Worm (Caenorhabditis elegans) whole organism, young adult: ENCODE measurements around the gene C06E4.5.

Source experiments
- B0035.1 ChIP-seq: sonication (generic microtip); optimal IDR thresholded peaks from 2 replicates; lab custom pipeline; 2016; ENCODE audit warnings: missing genetic modification characterization, mild to moderate bottlenecking, missing compliant biosample characterization, missing genotype, missing genetic modification reagents
- F57A8.1 ChIP-seq: fragments of 200-800 bp; sonication (Bioruptor generic); optimal IDR thresholded peaks from 2 replicates; lab custom pipeline; 2018; ENCODE audit warnings: mild to moderate bottlenecking, missing genetic modification characterization, moderate library complexity, missing compliant biosample characterization
- ama-1 ChIP-seq, 3 experiments: fragments of 150-350 bp in 1 of 3; sonication (generic microtip) in 2 of 3; optimal IDR thresholded peaks; 2 replicates each; lab custom pipeline; 2014 to 2018; ENCODE audit warnings: missing biosample characterization in 2 of 3, missing genetic modification characterization in 2 of 3, missing genetic modification reagents in 2 of 3
- aptf-2 ChIP-seq: fragments of 200-800 bp; sonication (Bioruptor generic); conservative IDR thresholded peaks from 2 replicates; pipeline ENCODE4 v1.3.6; 2022; ENCODE audit warnings: missing genetic modification reagents, missing genetic modification characterization, missing compliant biosample characterization
- hmg-20 ChIP-seq: fragments of 200-800 bp; sonication (Bioruptor generic); IDR thresholded peaks from 2 replicates; pipeline ENCODE4 v1.3.6; 2022; ENCODE audit warnings: missing genetic modification reagents, missing genetic modification characterization, missing compliant biosample characterization
- mcd-1 ChIP-seq: fragments of 200-800 bp; sonication (Bioruptor generic); IDR thresholded peaks from 2 replicates; pipeline ENCODE4 v1.3.6; 2022; ENCODE audit warnings: missing genetic modification reagents, missing genetic modification characterization, missing compliant biosample characterization
- nfya-1 ChIP-seq: sonication (generic microtip); optimal IDR thresholded peaks from 2 replicates; lab custom pipeline; 2017; ENCODE audit warnings: antibody characterized with exemption, missing compliant biosample characterization, missing genetic modification characterization, borderline replicate concordance; ENCODE audit not compliant: insufficient read depth
- pha-4 ChIP-seq: fragments of 150-350 bp; sonication (generic microtip); optimal IDR thresholded peaks from 2 replicates; lab custom pipeline; 2014; ENCODE audit warnings: missing biosample characterization, missing genetic modification reagents, missing genetic modification characterization
- snpc-4 ChIP-seq, 5 experiments: fragments of 150-350 bp in 1 of 5; sonication (generic microtip) in 4 of 5; optimal IDR thresholded peaks; 2 replicates each; lab custom pipeline; 2014 to 2018; ENCODE audit warnings: missing genetic modification characterization in 5 of 5, missing biosample characterization in 3 of 5, antibody characterized with exemption in 2 of 5, mild to moderate bottlenecking in 2 of 5, missing compliant biosample characterization in 2 of 5, missing genotype in 2 of 5, moderate library complexity in 2 of 5, missing genetic modification reagents in 1 of 5
- unc-62 ChIP-seq: fragments of 150-350 bp; optimal IDR thresholded peaks from 2 replicates; lab custom pipeline; 2014; ENCODE audit warnings: missing biosample characterization, missing genetic modification reagents, missing genetic modification characterization
- ztf-6 ChIP-seq: fragments of 200-800 bp; sonication (Bioruptor generic); IDR thresholded peaks from 2 replicates; pipeline ENCODE4 v1.3.6; 2022; ENCODE audit warnings: missing genetic modification reagents, missing genetic modification characterization, missing compliant biosample characterization

DNA sequence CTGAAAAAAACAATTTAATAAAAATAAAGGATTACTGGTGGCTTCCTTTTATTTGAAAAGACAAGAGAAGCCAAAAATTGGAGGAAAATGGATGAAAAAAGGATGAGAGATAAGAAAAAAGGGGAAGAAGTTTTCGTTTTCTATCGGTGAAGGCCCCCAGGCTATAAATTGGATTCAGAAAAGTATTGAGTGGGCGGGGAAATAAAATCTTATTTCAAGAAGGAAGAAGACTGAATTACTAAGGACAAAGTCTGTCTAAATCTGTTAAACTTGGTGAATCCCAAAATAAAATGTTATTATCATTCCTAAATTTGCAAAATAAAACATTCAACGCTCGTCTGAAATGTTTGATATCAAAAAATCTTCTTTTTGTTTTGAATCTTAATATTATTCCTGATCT lies 32.7 kb upstream of the C06E4.5 start:
- TF ChIP-seq F57A8.1 (GFP tag; lab: Kevin White, UChicago) (no peak), mcd-1 (GFP tag; lab: Robert Waterston, UW) (no peak), snpc-4 (GFP tag; optimal IDR thresholded peaks at IDR 0.05; lab: Kevin White, UChicago) (no peak), snpc-4 (tag; optimal IDR thresholded peaks at IDR 0.05; lab: Kevin White, UChicago) (no peak), unc-62 (GFP tag; lab: Kevin White, UChicago) (no peak), B0035.1 (tag; lab: Kevin White, UChicago) (no peak), pha-4 (no peak), ama-1 (optimal IDR thresholded peaks at IDR 0.05; lab: Kevin White, UChicago) (no peak), ama-1 (GFP tag; optimal IDR thresholded peaks at IDR 0.05; lab: Kevin White, UChicago) (no peak), nfya-1 (tag; lab: Kevin White, UChicago) (no peak), ztf-6 (GFP tag; lab: Robert Waterston, UW) (no peak), aptf-2 (GFP tag; lab: Robert Waterston, UW) (no peak), hmg-20 (GFP tag; lab: Robert Waterston, UW) (no peak)
